Fruit fly (Drosophila melanogaster) whole organism, embryonic: ENCODE data around the gene Orc2.
A peak's percentile ranks its signal among the peaks of the same experiment; 100 is the strongest.

Experiments
- Ada2b ChIP-seq: fragments of 200-800 bp; sonication (Bioruptor generic); IDR thresholded peaks from 2 replicates; pipeline ENCODE4 v1.3.6; 2022; ENCODE audit warnings: missing biosample characterization, missing genetic modification characterization
- Asciz ChIP-seq: fragments of 200-800 bp; sonication (Bioruptor generic); optimal IDR thresholded peaks from 2 replicates; lab custom pipeline; 2017; ENCODE audit warnings: missing biosample characterization, mild to moderate bottlenecking, missing genetic modification characterization, missing genetic modification reagents
- BEAF-32 ChIP-seq: fragments of 200-800 bp; sonication (Bioruptor generic); optimal IDR thresholded peaks from 3 replicates; lab custom pipeline; 2017; ENCODE audit warnings: missing biosample characterization, missing genetic modification characterization, mild to moderate bottlenecking, moderate library complexity, missing genetic modification reagents
- CG10565 ChIP-seq: fragments of 200-800 bp; sonication (Bioruptor generic); optimal IDR thresholded peaks from 3 replicates; lab custom pipeline; 2016; ENCODE audit warnings: missing biosample characterization, mild to moderate bottlenecking, missing genetic modification characterization
- CG11456 ChIP-seq: fragments of 200-800 bp; sonication (Bioruptor generic); IDR thresholded peaks from 3 replicates; pipeline ENCODE4 v1.3.6; 2022; ENCODE audit warnings: missing biosample characterization, missing genetic modification characterization
- CG11695 ChIP-seq: fragments of 200-800 bp; sonication (Bioruptor generic); IDR thresholded peaks from 3 replicates; pipeline ENCODE4 v1.3.6; 2022; ENCODE audit warnings: missing biosample characterization, missing genetic modification characterization
- CG12219 ChIP-seq: fragments of 200-800 bp; sonication (Bioruptor generic); optimal IDR thresholded peaks from 3 replicates; lab custom pipeline; 2018; ENCODE audit warnings: missing biosample characterization, mild to moderate bottlenecking, missing genetic modification characterization
- CG12299 ChIP-seq: fragments of 200-800 bp; sonication (Bioruptor generic); optimal IDR thresholded peaks from 2 replicates; lab custom pipeline; 2018; ENCODE audit warnings: missing biosample characterization, mild to moderate bottlenecking, missing genetic modification characterization
- CG13775 ChIP-seq: fragments of 200-800 bp; sonication (Bioruptor generic); optimal IDR thresholded peaks from 3 replicates; lab custom pipeline; 2017; ENCODE audit warnings: missing biosample characterization, mild to moderate bottlenecking, missing genetic modification characterization
- CG14014 ChIP-seq: fragments of 200-800 bp; sonication (Bioruptor generic); IDR thresholded peaks from 2 replicates; pipeline ENCODE4 v1.3.6; 2022; ENCODE audit warnings: missing biosample characterization, missing genetic modification characterization
- CG15269 ChIP-seq: fragments of 200-800 bp; sonication (Bioruptor generic); optimal IDR thresholded peaks from 2 replicates; lab custom pipeline; 2018; ENCODE audit warnings: missing biosample characterization, mild to moderate bottlenecking, missing genetic modification characterization, moderate library complexity
- CG1529 ChIP-seq: fragments of 200-800 bp; sonication (Bioruptor generic); optimal IDR thresholded peaks from 3 replicates; lab custom pipeline; 2018; ENCODE audit warnings: missing biosample characterization, missing genetic modification characterization
- CG17568 ChIP-seq: fragments of 200-800 bp; sonication (Bioruptor generic); optimal IDR thresholded peaks from 2 replicates; lab custom pipeline; 2018; ENCODE audit warnings: missing biosample characterization, mild to moderate bottlenecking, missing genetic modification characterization, moderate library complexity
- CG30020 ChIP-seq: fragments of 200-800 bp; optimal IDR thresholded peaks from 2 replicates; lab custom pipeline; 2019; ENCODE audit warnings: missing biosample characterization, mild to moderate bottlenecking, missing genetic modification characterization, moderate library complexity
- CG31388 ChIP-seq: fragments of 200-800 bp; sonication (Bioruptor generic); optimal IDR thresholded peaks from 2 replicates; lab custom pipeline; 2016; ENCODE audit warnings: missing biosample characterization, missing genetic modification characterization
- CG31441 ChIP-seq: fragments of 200-800 bp; sonication (Bioruptor generic); IDR thresholded peaks from 2 replicates; pipeline ENCODE4 v1.3.6; 2022; ENCODE audit warnings: missing biosample characterization, missing genetic modification characterization
- CG3407 ChIP-seq: fragments of 200-800 bp; sonication (Bioruptor generic); optimal IDR thresholded peaks from 2 replicates; lab custom pipeline; 2018; ENCODE audit warnings: missing biosample characterization, mild to moderate bottlenecking, missing genetic modification characterization
- CG4820 ChIP-seq: fragments of 200-800 bp; sonication (Bioruptor generic); optimal IDR thresholded peaks from 3 replicates; lab custom pipeline; 2016; ENCODE audit warnings: missing biosample characterization, missing genetic modification characterization
- CG6813 ChIP-seq: fragments of 200-800 bp; sonication (Bioruptor generic); optimal IDR thresholded peaks from 2 replicates; lab custom pipeline; 2017; ENCODE audit warnings: missing biosample characterization, missing genetic modification characterization, mild to moderate bottlenecking, moderate library complexity, missing genetic modification reagents
- CG7372 ChIP-seq: fragments of 200-800 bp; sonication (Bioruptor generic); IDR thresholded peaks from 2 replicates; pipeline ENCODE4 v1.3.6; 2022; ENCODE audit warnings: missing biosample characterization, missing genetic modification characterization
- CG7839 ChIP-seq: fragments of 200-800 bp; sonication (Bioruptor generic); optimal IDR thresholded peaks from 3 replicates; lab custom pipeline; 2018; ENCODE audit warnings: missing biosample characterization, mild to moderate bottlenecking, missing genetic modification characterization, moderate library complexity
- CG7987 ChIP-seq: fragments of 200-800 bp; sonication (Bioruptor generic); optimal IDR thresholded peaks from 2 replicates; lab custom pipeline; 2018; ENCODE audit warnings: missing biosample characterization, mild to moderate bottlenecking, missing genetic modification characterization, moderate library complexity
- CG9215 ChIP-seq: fragments of 200-800 bp; sonication (Bioruptor generic); IDR thresholded peaks from 2 replicates; pipeline ENCODE4 v1.3.6; 2022; ENCODE audit warnings: missing biosample characterization, missing genetic modification characterization
- CG9437 ChIP-seq: fragments of 200-800 bp; sonication (Bioruptor generic); optimal IDR thresholded peaks from 2 replicates; lab custom pipeline; 2018; ENCODE audit warnings: missing biosample characterization, mild to moderate bottlenecking, missing genetic modification characterization
- CkIIα-i1 ChIP-seq: fragments of 200-800 bp; sonication (Bioruptor generic); IDR thresholded peaks from 2 replicates; pipeline ENCODE4 v1.3.6; 2022; ENCODE audit warnings: missing biosample characterization, missing genetic modification characterization
- Dek ChIP-seq: fragments of 200-800 bp; sonication (Bioruptor generic); optimal IDR thresholded peaks from 3 replicates; lab custom pipeline; 2019; ENCODE audit warnings: missing biosample characterization, mild to moderate bottlenecking, missing genetic modification characterization, moderate library complexity
- Dip2 ChIP-seq: fragments of 200-800 bp; sonication (Bioruptor generic); IDR thresholded peaks from 2 replicates; pipeline ENCODE4 v1.3.6; 2022; ENCODE audit warnings: missing biosample characterization, missing genetic modification characterization
- E2f1 ChIP-seq: fragments of 200-800 bp; sonication (Bioruptor generic); IDR thresholded peaks from 2 replicates; pipeline ENCODE4 v1.3.6; 2022; ENCODE audit warnings: missing biosample characterization, missing genetic modification characterization
- Elba2 ChIP-seq: fragments of 200-800 bp; sonication (Bioruptor generic); optimal IDR thresholded peaks from 3 replicates; lab custom pipeline; 2016; ENCODE audit warnings: missing biosample characterization, missing genetic modification characterization
- HHEX ChIP-seq: fragments of 200-800 bp; sonication (Bioruptor generic); optimal IDR thresholded peaks from 3 replicates; lab custom pipeline; 2017; ENCODE audit warnings: missing biosample characterization, mild to moderate bottlenecking, missing genetic modification characterization, missing genetic modification reagents
- Pdp1 ChIP-seq, 2 experiments: fragments of 200-800 bp; sonication (Bioruptor generic); optimal IDR thresholded peaks; 3 replicates each; lab custom pipeline; 2016; ENCODE audit warnings: missing biosample characterization in 2 of 2, missing genetic modification characterization in 2 of 2, mild to moderate bottlenecking in 1 of 2, moderate library complexity in 1 of 2
- Ptx1 ChIP-seq: fragments of 200-800 bp; sonication (Bioruptor generic); IDR thresholded peaks from 2 replicates; pipeline ENCODE4 v1.3.6; 2022; ENCODE audit warnings: missing biosample characterization, missing genetic modification characterization
- Side ChIP-seq: fragments of 200-800 bp; sonication (Bioruptor generic); optimal IDR thresholded peaks from 2 replicates; lab custom pipeline; 2016; ENCODE audit warnings: missing biosample characterization, missing genetic modification characterization
- YL-1 ChIP-seq: fragments of 200-800 bp; sonication (Bioruptor generic); optimal IDR thresholded peaks from 3 replicates; lab custom pipeline; 2017; ENCODE audit warnings: missing biosample characterization, mild to moderate bottlenecking, missing genetic modification characterization
- abd-A ChIP-seq: fragments of 200-800 bp; sonication (Bioruptor generic); optimal IDR thresholded peaks from 3 replicates; lab custom pipeline; 2019; ENCODE audit warnings: missing biosample characterization, mild to moderate bottlenecking, missing genetic modification characterization, moderate library complexity
- ac ChIP-seq: fragments of 200-800 bp; sonication (Bioruptor generic); optimal IDR thresholded peaks from 3 replicates; lab custom pipeline; 2017; ENCODE audit warnings: missing biosample characterization, mild to moderate bottlenecking, missing genetic modification characterization
- az2 ChIP-seq: fragments of 200-800 bp; sonication (Bioruptor generic); optimal IDR thresholded peaks from 3 replicates; lab custom pipeline; 2016; ENCODE audit warnings: missing biosample characterization, missing genetic modification characterization
- bigmax ChIP-seq: fragments of 200-800 bp; sonication (Bioruptor generic); optimal IDR thresholded peaks from 2 replicates; lab custom pipeline; 2018; ENCODE audit warnings: missing biosample characterization, mild to moderate bottlenecking, missing genetic modification characterization
- cato ChIP-seq: fragments of 200-800 bp; sonication (Bioruptor generic); optimal IDR thresholded peaks from 2 replicates; lab custom pipeline; 2016; ENCODE audit warnings: missing biosample characterization, missing genetic modification characterization, borderline replicate concordance
- chif ChIP-seq, 2 experiments: fragments of 200-800 bp; sonication (Bioruptor generic); optimal IDR thresholded peaks; 3 replicates each; lab custom pipeline; 2016; ENCODE audit warnings: missing biosample characterization in 2 of 2, missing genetic modification characterization in 2 of 2
- da ChIP-seq: fragments of 200-800 bp; sonication (Bioruptor generic); optimal IDR thresholded peaks from 2 replicates; lab custom pipeline; 2016; ENCODE audit warnings: missing biosample characterization, missing genetic modification characterization
- ham ChIP-seq: fragments of 200-800 bp; sonication (Bioruptor generic); IDR thresholded peaks from 2 replicates; pipeline ENCODE4 v1.3.6; 2022; ENCODE audit warnings: missing biosample characterization, missing genetic modification characterization
- kni ChIP-seq: fragments of 200-800 bp; sonication (Bioruptor generic); optimal IDR thresholded peaks from 3 replicates; lab custom pipeline; 2017; ENCODE audit warnings: mild to moderate bottlenecking, missing biosample characterization, missing genetic modification reagents, missing genetic modification characterization
- mld ChIP-seq: fragments of 200-800 bp; sonication (Bioruptor generic); IDR thresholded peaks from 3 replicates; pipeline ENCODE4 v1.3.6; 2022; ENCODE audit warnings: missing biosample characterization, missing genetic modification characterization; ENCODE audit not compliant: partially characterized antibody
- nmo ChIP-seq: fragments of 200-800 bp; sonication (Bioruptor generic); optimal IDR thresholded peaks from 2 replicates; lab custom pipeline; 2018; ENCODE audit warnings: missing biosample characterization, mild to moderate bottlenecking, missing genetic modification characterization, moderate library complexity
- ranshi ChIP-seq: fragments of 200-800 bp; sonication (Bioruptor generic); IDR thresholded peaks from 2 replicates; pipeline ENCODE4 v1.3.6; 2022; ENCODE audit warnings: missing biosample characterization, missing genetic modification characterization
- run ChIP-seq: fragments of 200-800 bp; sonication (Bioruptor generic); optimal IDR thresholded peaks from 3 replicates; lab custom pipeline; 2018; ENCODE audit warnings: missing biosample characterization, mild to moderate bottlenecking, missing genetic modification characterization
- stc ChIP-seq: fragments of 200-800 bp; sonication (Bioruptor generic); IDR thresholded peaks from 2 replicates; pipeline ENCODE4 v1.3.6; 2022; ENCODE audit warnings: missing biosample characterization, missing genetic modification characterization
- zen ChIP-seq: fragments of 200-800 bp; sonication (Bioruptor generic); optimal IDR thresholded peaks from 3 replicates; lab custom pipeline; 2018; ENCODE audit warnings: missing biosample characterization, mild to moderate bottlenecking, missing genetic modification characterization, moderate library complexity

Gene Orc2

dm6 chr3R:14012478-14013146, 47.9 kb downstream of the Orc2 start (continued):
- TF ChIP-seq chif (GFP tag; optimal IDR thresholded peaks at IDR 0.05; lab: Kevin White, UChicago) (peak; percentile 82 to 91), Dip2 (0 out of 2 replicates have a peak, but pooled peaks have one; percentile 18), cato (GFP tag; lab: Kevin White, UChicago) (peak; percentile 38), E2f1 (GFP tag; lab: Robert Waterston, UW) (peak; percentile 95), CG3407 (GFP tag; lab: Kevin White, UChicago) (peak; percentile 55), kni (GFP tag; lab: Kevin White, UChicago) (peak; percentile 72), run (tag; lab: Kevin White, UChicago) (peak; percentile 50), abd-A (tag; lab: Kevin White, UChicago) (no peak), CG7372 (GFP tag; lab: Robert Waterston, UW) (peak; percentile 91), CG11456 (GFP tag; lab: Robert Waterston, UW) (peak; percentile 96), CG9437 (GFP tag; lab: Kevin White, UChicago) (peak; percentile 71), CG17568 (GFP tag; lab: Kevin White, UChicago) (peak; percentile 47), CG7839 (tag; lab: Kevin White, UChicago) (peak; percentile 96), Ada2b (peak; percentile 97), CG10565 (peak; percentile 85), CG12299 (tag; lab: Kevin White, UChicago) (no peak), CG12219 (peak; percentile 81), zen (tag; lab: Kevin White, UChicago) (peak; percentile 94), mld (GFP tag; lab: Robert Waterston, UW) (no peak), CG1529 (GFP tag; lab: Kevin White, UChicago) (peak; percentile 58), az2 (GFP tag; lab: Kevin White, UChicago) (peak; percentile 86), YL-1 (GFP tag; lab: Kevin White, UChicago) (peak; percentile 12), CG30020 (tag; lab: Kevin White, UChicago) (peak; percentile 20), stc (GFP tag; lab: Robert Waterston, UW) (peak; percentile 93), Asciz (GFP tag; lab: Kevin White, UChicago) (peak; percentile 90), Elba2 (GFP tag; lab: Kevin White, UChicago) (no peak), CG31388 (GFP tag; lab: Kevin White, UChicago) (peak; percentile 83), CG9215 (GFP tag; lab: Robert Waterston, UW) (peak; percentile 85), bigmax (GFP tag; lab: Kevin White, UChicago) (no peak), ranshi (peak; percentile 94), Pdp1 (GFP tag; optimal IDR thresholded peaks at IDR 0.05; lab: Kevin White, UChicago) (peak; percentile 85 to 90), CG6813 (peak; percentile 94), Side (GFP tag; lab: Kevin White, UChicago) (peak; percentile 95), CkIIα-i1 (GFP tag; lab: Robert Waterston, UW) (peak; percentile 60; the same call in 1 of the 2 replicates), nmo (GFP tag; lab: Kevin White, UChicago) (peak; percentile 87), CG31441 (peak; percentile 91), CG15269 (peak; percentile 88), CG4820 (GFP tag; lab: Kevin White, UChicago) (peak; percentile 97), ac (GFP tag; lab: Kevin White, UChicago) (peak; percentile 48), CG11695 (GFP tag; lab: Robert Waterston, UW) (peak; percentile 97), HHEX (GFP tag; lab: Kevin White, UChicago) (peak; percentile 93), CG14014 (peak; percentile 92), ham (GFP tag; lab: Robert Waterston, UW) (peak; percentile 62), Dek (tag; lab: Kevin White, UChicago) (peak; percentile 41), CG7987 (GFP tag; lab: Kevin White, UChicago) (peak; percentile 73), CG13775 (peak; percentile 65), da (no peak), BEAF-32 (GFP tag; lab: Kevin White, UChicago) (no peak), Ptx1 (GFP tag; lab: Robert Waterston, UW) (peak; percentile 97)
